Fruit fly (Drosophila melanogaster): ENCODE measurements around the gene CG15260.

DNA sequence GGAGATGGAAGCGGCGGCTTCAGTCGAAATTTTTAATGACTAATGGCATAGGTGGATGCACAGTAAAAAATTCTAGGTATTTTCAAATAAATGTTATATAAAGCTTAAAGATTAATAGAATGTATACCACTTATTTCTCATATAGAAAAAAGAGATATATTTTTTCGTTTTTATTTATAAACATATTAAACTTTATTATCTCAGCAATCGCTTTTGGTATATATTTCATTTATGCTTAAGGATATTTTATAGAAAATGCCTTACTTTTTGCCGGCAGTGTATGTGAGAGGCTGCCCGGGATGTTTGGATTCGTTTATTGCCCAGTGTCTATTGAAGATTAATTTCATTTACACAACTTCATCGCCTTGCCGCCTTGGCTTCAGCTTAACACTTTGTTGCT is 22.9 kb upstream of the CG15260 start:
- TF ChIP-seq Myc (optimal IDR thresholded peaks at IDR 0.05) = no peak
- no peak for TF ChIP-seq h (optimal IDR thresholded peaks at IDR 0.05)
- no peak for TF ChIP-seq insv (optimal IDR thresholded peaks at IDR 0.05)
- no peak for TF ChIP-seq ttk (optimal IDR thresholded peaks at IDR 0.05)
- TF ChIP-seq psq (optimal IDR thresholded peaks at IDR 0.05) = no peak
- no peak for TF ChIP-seq Sin3A (optimal IDR thresholded peaks at IDR 0.05)
